Worm (Caenorhabditis elegans): ENCODE results near the gene C25G4.3.

Gene C25G4.3

ce11 chrIV:12396645-12397258 lies 48.9 kb downstream of the C25G4.3 start (continued):
- no peak for TF ChIP-seq rbr-2 (tag; optimal IDR thresholded peaks at IDR 0.05)
- no peak for TF ChIP-seq fos-1 (tag; optimal IDR thresholded peaks at IDR 0.05)
- no peak for TF ChIP-seq daf-12 (tag; optimal IDR thresholded peaks at IDR 0.05)
- no peak for TF ChIP-seq dmd-8 (GFP tag; IDR thresholded peaks at IDR 0.05)
- TF ChIP-seq egl-43 (GFP tag; IDR thresholded peaks at IDR 0.05) = no peak
- no peak for TF ChIP-seq nhr-237 (tag; optimal IDR thresholded peaks at IDR 0.05)
- TF ChIP-seq ceh-62 (tag; optimal IDR thresholded peaks at IDR 0.05) = no peak
- no peak for TF ChIP-seq F44E2.7 (GFP tag; IDR thresholded peaks at IDR 0.05)
- TF ChIP-seq nhr-11 (tag; optimal IDR thresholded peaks at IDR 0.05) = no peak
- TF ChIP-seq nhr-42 (GFP tag; IDR thresholded peaks at IDR 0.05) = no peak
- no peak for TF ChIP-seq mdt-29 (GFP tag; IDR thresholded peaks at IDR 0.05)
